Fruit fly (Drosophila melanogaster): ENCODE data around the gene Sc2.

DNA sequence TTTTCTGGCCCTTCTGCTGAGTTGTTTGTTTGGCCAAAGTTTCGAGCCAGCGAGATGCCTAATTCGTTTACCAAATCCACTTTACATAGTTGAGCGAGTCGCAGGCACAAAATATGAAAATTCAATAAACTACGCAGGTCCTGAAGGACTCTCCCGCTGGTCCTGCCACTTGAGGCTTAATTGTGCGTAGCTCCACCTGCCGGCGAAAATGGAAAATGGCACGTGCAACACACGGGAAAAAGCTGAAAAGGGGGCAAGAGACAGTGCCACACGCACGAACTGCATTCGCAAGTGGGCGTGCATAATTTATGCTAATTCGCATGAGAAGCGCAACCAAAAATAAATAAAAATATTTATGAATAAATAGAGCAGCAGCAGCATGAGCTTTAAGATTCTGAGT, 17.4 kb upstream of the Sc2 start:
- no peak for TF ChIP-seq CG33017 (tag; optimal IDR thresholded peaks at IDR 0.05)
- no peak for TF ChIP-seq CG12768 (GFP tag; optimal IDR thresholded peaks at IDR 0.05)
- no peak for TF ChIP-seq CG11617 (GFP tag; optimal IDR thresholded peaks at IDR 0.05)
- TF ChIP-seq CG1620 (GFP tag; optimal IDR thresholded peaks at IDR 0.05): no peak
- TF ChIP-seq cic (GFP tag; optimal IDR thresholded peaks at IDR 0.05): no peak
- TF ChIP-seq kay (GFP tag; ENCODE audit: borderline replicate concordance): no peak

Data from whole organism, adult.